Worm (Caenorhabditis elegans) whole organism, early embryonic: ENCODE results near the gene C49F5.3.

Experiments
- B0310.2 ChIP-seq: sonication (generic microtip); optimal IDR thresholded peaks from 2 replicates; lab custom pipeline; 2016; ENCODE audit warnings: mild to moderate bottlenecking, missing genetic modification characterization, missing compliant biosample characterization
- F13C5.2 ChIP-seq: sonication (generic microtip); optimal IDR thresholded peaks from 2 replicates; lab custom pipeline; 2017; ENCODE audit warnings: mild to moderate bottlenecking, missing genetic modification characterization, inconsistent platforms, missing compliant biosample characterization
- aly-1 ChIP-seq: sonication (generic microtip); optimal IDR thresholded peaks from 2 replicates; lab custom pipeline; 2016; ENCODE audit warnings: missing genetic modification characterization, missing compliant biosample characterization
- ama-1 ChIP-seq: fragments of 150-350 bp; optimal IDR thresholded peaks from 2 replicates; lab custom pipeline; 2014
- ceh-13 ChIP-seq: fragments of 200-800 bp; sonication (Bioruptor generic); optimal IDR thresholded peaks from 2 replicates; lab custom pipeline; 2018; ENCODE audit warnings: mild to moderate bottlenecking, missing genetic modification characterization, missing compliant biosample characterization
- ceh-36 ChIP-seq: sonication (generic microtip); optimal IDR thresholded peaks from 2 replicates; lab custom pipeline; 2016; ENCODE audit warnings: missing genetic modification characterization, inconsistent platforms, missing compliant biosample characterization
- ets-7 ChIP-seq: sonication (generic microtip); optimal IDR thresholded peaks from 2 replicates; lab custom pipeline; 2016; ENCODE audit warnings: missing genotype, missing genetic modification characterization, missing compliant biosample characterization
- flt-1 ChIP-seq: fragments of 200-800 bp; sonication (Bioruptor generic); IDR thresholded peaks from 2 replicates; pipeline ENCODE4 v1.3.6; 2022; ENCODE audit warnings: missing genetic modification characterization, missing compliant biosample characterization
- hmbx-1 ChIP-seq: sonication (generic microtip); optimal IDR thresholded peaks from 2 replicates; lab custom pipeline; 2016; ENCODE audit warnings: mild to moderate bottlenecking, missing genetic modification characterization, missing compliant biosample characterization
- hnd-1 ChIP-seq: sonication (generic microtip); optimal IDR thresholded peaks from 2 replicates; lab custom pipeline; 2016; ENCODE audit warnings: missing genetic modification characterization, missing compliant biosample characterization
- pes-1 ChIP-seq: fragments of 200-800 bp; sonication (Bioruptor generic); IDR thresholded peaks from 2 replicates; pipeline ENCODE4 v1.3.6; 2022; ENCODE audit warnings: missing genetic modification reagents, missing genetic modification characterization, missing compliant biosample characterization
- scrt-1 ChIP-seq: fragments of 200-800 bp; sonication (Bioruptor generic); IDR thresholded peaks from 2 replicates; pipeline ENCODE4 v1.3.6; 2022; ENCODE audit warnings: missing genetic modification characterization, missing compliant biosample characterization
- sea-1 ChIP-seq: fragments of 200-800 bp; sonication (Bioruptor generic); conservative IDR thresholded peaks from 2 replicates; pipeline ENCODE4 v1.3.6; 2022; ENCODE audit warnings: missing genetic modification characterization, missing compliant biosample characterization
- tbx-11 ChIP-seq: fragments of 200-800 bp; sonication (Bioruptor generic); IDR thresholded peaks from 2 replicates; pipeline ENCODE4 v1.3.6; 2022; ENCODE audit warnings: missing genetic modification characterization, missing compliant biosample characterization

ce11 chrX:12005499-12005959, 22.1 kb upstream of the C49F5.3 start, which contains the start of gene sma-5:
- TF ChIP-seq tbx-11 (GFP tag; lab: Robert Waterston, UW) (no peak), ama-1 (lab: Kevin White, UChicago) (no peak), hmbx-1 (tag; lab: Kevin White, UChicago) (no peak), pes-1 (GFP tag; lab: Robert Waterston, UW) (no peak), scrt-1 (GFP tag; lab: Robert Waterston, UW) (no peak), flt-1 (GFP tag; lab: Robert Waterston, UW) (no peak), hnd-1 (tag; lab: Kevin White, UChicago) (no peak), ceh-36 (tag; lab: Kevin White, UChicago) (no peak), aly-1 (tag; lab: Kevin White, UChicago) (no peak), B0310.2 (tag; lab: Kevin White, UChicago) (no peak), sea-1 (no peak), F13C5.2 (tag; lab: Kevin White, UChicago) (no peak), ceh-13 (GFP tag; lab: Kevin White, UChicago) (no peak), ets-7 (tag; lab: Kevin White, UChicago) (no peak)
